Fruit fly (Drosophila melanogaster): ENCODE measurements around the gene kin17.

- TF ChIP-seq CG11294 (GFP tag; IDR thresholded peaks at IDR 0.05): no peak
- TF ChIP-seq CG6854 (GFP tag; optimal IDR thresholded peaks at IDR 0.05): no peak
Observed at dm6 chr3L:20313469-20313868, 43.1 kb upstream of the kin17 start, which contains the start of gene alphaSnap.

Measured in whole organism, prepupa.